Worm (Caenorhabditis elegans) whole organism, midembryonic: ENCODE results near the gene fbxb-16.
"Not testable (repeated sequence)": the region's sequence is repeated elsewhere in the genome, so short reads cannot be mapped to it uniquely, and the experiment has no call there.

Source experiments
- T22C8.4 ChIP-seq: fragments of 200-800 bp; sonication (Bioruptor generic); IDR thresholded peaks from 2 replicates; pipeline ENCODE4 v1.3.6; 2022; ENCODE audit warnings: missing genetic modification characterization, missing compliant biosample characterization
- cog-1 ChIP-seq: sonication (generic microtip); optimal IDR thresholded peaks from 2 replicates; lab custom pipeline; 2016; ENCODE audit warnings: missing genetic modification characterization, missing compliant biosample characterization
- flt-1 ChIP-seq: fragments of 200-800 bp; sonication (Bioruptor generic); IDR thresholded peaks from 2 replicates; pipeline ENCODE4 v1.3.6; 2022; ENCODE audit warnings: missing genetic modification characterization, missing compliant biosample characterization
- med-1 ChIP-seq: sonication (generic microtip); optimal IDR thresholded peaks from 2 replicates; lab custom pipeline; 2017; ENCODE audit warnings: missing genetic modification characterization, mild to moderate bottlenecking, missing compliant biosample characterization, antibody characterized with exemption, missing genetic modification reagents; ENCODE audit not compliant: insufficient read depth
- ref-1 ChIP-seq: fragments of 200-800 bp; sonication (Bioruptor generic); conservative IDR thresholded peaks from 2 replicates; pipeline ENCODE4 v1.3.6; 2022; ENCODE audit warnings: missing genetic modification reagents, missing genetic modification characterization, missing compliant biosample characterization
- tab-1 ChIP-seq: fragments of 200-800 bp; sonication (Bioruptor generic); IDR thresholded peaks from 2 replicates; pipeline ENCODE4 v1.3.6; 2022; ENCODE audit warnings: missing genetic modification characterization, missing compliant biosample characterization
- ztf-23 ChIP-seq: fragments of 200-800 bp; sonication (Bioruptor generic); IDR thresholded peaks from 2 replicates; pipeline ENCODE4 v1.3.6; 2022; ENCODE audit warnings: missing genetic modification reagents, missing genetic modification characterization, missing compliant biosample characterization
- ztf-29 ChIP-seq: fragments of 200-800 bp; sonication (Bioruptor generic); IDR thresholded peaks from 2 replicates; pipeline ENCODE4 v1.3.6; 2022; ENCODE audit warnings: missing genetic modification reagents, missing genetic modification characterization, missing compliant biosample characterization

DNA sequence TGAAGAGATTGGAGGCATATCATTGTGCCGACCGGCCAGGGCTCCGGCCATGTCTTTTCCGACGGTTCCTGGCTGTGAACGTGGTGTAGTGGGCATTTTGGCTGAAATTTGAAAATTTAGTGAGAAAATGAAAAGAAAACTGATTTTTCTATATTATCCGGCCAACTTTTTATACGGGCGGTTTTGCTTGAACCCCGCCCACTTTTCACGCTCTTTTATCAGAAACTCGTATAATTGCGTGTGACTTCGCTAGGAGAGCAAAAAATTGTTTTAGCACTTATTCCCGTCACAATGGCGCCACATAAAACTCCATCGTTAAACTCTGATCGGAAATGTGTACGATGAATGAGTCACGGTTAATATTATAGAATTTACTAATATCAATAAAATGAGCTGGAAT, 19.5 kb downstream of the fbxb-16 start, which contains the start of gene C08E3.13:
- TF ChIP-seq ztf-23 (GFP tag; lab: Robert Waterston, UW); T22C8.4 (GFP tag; lab: Robert Waterston, UW); ztf-29 (GFP tag; lab: Robert Waterston, UW); cog-1 (tag; lab: Kevin White, UChicago); flt-1 (GFP tag; lab: Robert Waterston, UW); tab-1; med-1; ref-1: not testable (repeated sequence)
